Worm (Caenorhabditis elegans): Measurements from ENCODE around the gene Y49E10.18.

DNA sequence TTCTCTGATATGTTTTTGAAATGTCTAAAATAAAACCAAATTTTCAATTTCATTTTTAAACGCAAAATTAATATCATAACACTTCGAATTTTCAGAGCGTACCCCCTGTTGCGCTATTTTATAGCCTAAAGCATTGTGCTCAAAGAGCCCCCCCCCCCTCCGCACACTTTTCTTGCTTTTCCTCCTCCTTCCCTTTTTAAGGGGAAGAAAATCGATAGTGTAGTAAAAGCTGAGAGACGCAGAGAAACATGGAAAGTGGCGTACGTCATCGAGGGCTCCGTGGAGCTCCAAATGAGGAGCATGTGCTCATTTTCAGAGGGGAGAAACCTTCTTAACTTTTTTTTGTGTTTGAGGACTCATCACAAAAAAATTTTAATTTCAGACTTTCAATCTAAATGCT, 26.6 kb upstream of the Y49E10.18 start, which contains the start of gene cccp-1:
- TF ChIP-seq jun-1 (tag; optimal IDR thresholded peaks at IDR 0.05): no peak
- no peak for TF ChIP-seq madf-5 (GFP tag; IDR thresholded peaks at IDR 0.05)
- no peak for TF ChIP-seq ama-1 (optimal IDR thresholded peaks at IDR 0.05)
- TF ChIP-seq ztf-11 (tag; optimal IDR thresholded peaks at IDR 0.05): no peak

Measured in whole organism, L4 larva.